Worm (Caenorhabditis elegans) whole organism, L4 larva: ENCODE results near the gene gck-1.

ENCODE experiments used
- F37D6.2 ChIP-seq: sonication (generic microtip); optimal IDR thresholded peaks from 2 replicates; lab custom pipeline; 2016; ENCODE audit warnings: mild to moderate bottlenecking, missing genetic modification characterization, missing compliant biosample characterization
- R02D3.7 ChIP-seq: fragments of 150-350 bp; sonication (generic microtip); optimal IDR thresholded peaks from 3 replicates; lab custom pipeline; 2014; ENCODE audit warnings: missing biosample characterization, missing genetic modification characterization
- ZK337.2 ChIP-seq: fragments of 200-800 bp; sonication (Bioruptor generic); IDR thresholded peaks from 2 replicates; pipeline ENCODE4 v1.3.6; 2022; ENCODE audit warnings: missing genetic modification reagents, missing genetic modification characterization, missing compliant biosample characterization
- ceh-82 ChIP-seq: sonication (generic microtip); optimal IDR thresholded peaks from 2 replicates; lab custom pipeline; 2017; ENCODE audit warnings: missing biosample characterization, missing genetic modification characterization
- ces-1 ChIP-seq: fragments of 150-350 bp; sonication (generic microtip); optimal IDR thresholded peaks from 4 replicates; lab custom pipeline; 2014; ENCODE audit warnings: missing biosample characterization, missing genetic modification reagents, missing genetic modification characterization
- daf-16 ChIP-seq, 3 experiments: sonication (generic microtip); optimal IDR thresholded peaks; 2 replicates each; lab custom pipeline; 2016 to 2017; ENCODE audit warnings: missing genetic modification characterization in 3 of 3, missing genetic modification reagents in 3 of 3, mild to moderate bottlenecking in 2 of 3, missing compliant biosample characterization in 2 of 3, missing biosample characterization in 1 of 3, moderate library complexity in 1 of 3
- egl-27 ChIP-seq: sonication (generic microtip); optimal IDR thresholded peaks from 3 replicates; lab custom pipeline; 2017; ENCODE audit warnings: missing biosample characterization, missing genetic modification reagents, missing genetic modification characterization
- hlh-30 ChIP-seq: sonication (generic microtip); optimal IDR thresholded peaks from 2 replicates; lab custom pipeline; 2017; ENCODE audit warnings: antibody characterized with exemption, mild to moderate bottlenecking, missing genetic modification characterization, missing compliant biosample characterization; ENCODE audit not compliant: insufficient read depth
- lin-13 ChIP-seq: fragments of 150-350 bp; optimal IDR thresholded peaks from 2 replicates; lab custom pipeline; 2014; ENCODE audit warnings: missing biosample characterization, missing genetic modification reagents, missing genetic modification characterization
- lin-38 ChIP-seq: fragments of 200-800 bp; sonication (Bioruptor generic); IDR thresholded peaks from 2 replicates; pipeline ENCODE4 v1.3.6; 2022; ENCODE audit warnings: missing genetic modification reagents, missing genetic modification characterization, missing compliant biosample characterization
- lsy-2 ChIP-seq, 2 experiments: fragments of 150-350 bp in 1 of 2; sonication (generic microtip) in 1 of 2; optimal IDR thresholded peaks; 2 replicates each; lab custom pipeline; 2014 to 2017; ENCODE audit warnings: missing biosample characterization in 2 of 2, missing genetic modification characterization in 2 of 2
- nhr-10 ChIP-seq: fragments of 150-350 bp; optimal IDR thresholded peaks from 2 replicates; lab custom pipeline; 2014; ENCODE audit warnings: missing biosample characterization, missing genetic modification characterization
- nhr-42 ChIP-seq: fragments of 200-800 bp; sonication (Bioruptor generic); IDR thresholded peaks from 2 replicates; pipeline ENCODE4 v1.3.6; 2022; ENCODE audit warnings: missing genetic modification characterization, missing compliant biosample characterization

ce11 chrV:8938445-8938844, 9.2 kb upstream of the gck-1 start:
- TF ChIP-seq daf-16 (GFP tag; optimal IDR thresholded peaks at IDR 0.05; lab: Kevin White, UChicago) = no peak
- TF ChIP-seq daf-16 (tag; optimal IDR thresholded peaks at IDR 0.05; lab: Kevin White, UChicago) = no peak
- TF ChIP-seq nhr-42 (GFP tag; lab: Robert Waterston, UW) = no peak
- TF ChIP-seq lin-38 (GFP tag; lab: Robert Waterston, UW) = no peak
- TF ChIP-seq R02D3.7 (tag; lab: Kevin White, UChicago) = no peak
- no peak for TF ChIP-seq nhr-10 (tag; lab: Kevin White, UChicago)
- no peak for TF ChIP-seq F37D6.2 (tag; lab: Kevin White, UChicago)
- TF ChIP-seq ceh-82 (tag; lab: Kevin White, UChicago) = no peak
- TF ChIP-seq lin-13 = no peak
- no peak for TF ChIP-seq egl-27 (tag; lab: Kevin White, UChicago)
- TF ChIP-seq lsy-2 (tag; optimal IDR thresholded peaks at IDR 0.05; lab: Kevin White, UChicago) = no peak
- no peak for TF ChIP-seq ces-1 (GFP tag; lab: Kevin White, UChicago)
- no peak for TF ChIP-seq hlh-30 (tag; lab: Kevin White, UChicago)
- no peak for TF ChIP-seq ZK337.2 (GFP tag; lab: Robert Waterston, UW)
